Worm (Caenorhabditis elegans): ENCODE measurements around the gene jbts-14.

Gene jbts-14

DNA sequence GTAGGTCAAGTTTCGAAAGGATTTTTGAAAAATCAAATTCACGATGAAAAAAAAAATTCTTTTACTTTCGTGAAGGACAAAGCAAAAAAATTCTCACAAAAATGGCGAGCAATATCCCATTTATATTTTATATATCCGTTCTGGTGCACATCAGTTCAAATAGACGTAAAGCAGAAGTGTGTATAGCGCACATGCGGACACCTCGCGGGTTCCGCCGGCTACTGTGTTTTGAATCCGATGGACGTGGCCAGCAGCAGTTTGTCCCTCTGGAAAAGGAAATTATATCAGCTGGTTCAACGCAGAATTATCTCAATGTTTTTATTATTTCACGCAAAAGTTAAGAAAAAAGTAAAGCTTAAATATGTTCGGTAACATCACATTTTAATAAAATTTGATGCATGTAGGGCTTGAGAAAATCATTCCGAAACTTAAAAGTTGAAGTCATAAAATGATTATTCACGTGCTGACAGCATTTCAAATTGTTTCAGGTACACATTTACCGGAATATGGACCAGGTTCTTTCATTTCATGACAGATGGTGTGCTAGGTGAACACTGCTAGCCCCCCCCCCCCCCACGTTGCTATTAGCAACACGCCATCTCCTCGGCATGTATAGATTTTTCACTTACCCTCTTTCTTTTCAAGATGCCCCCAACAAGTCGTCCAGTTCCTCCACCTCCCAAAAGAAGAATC lies at the start of gene jbts-14:
jbts-14 (plus strand) TSS at position 643 of the 693 bp plus-strand sequence.
- TF ChIP-seq W03F9.2 (tag; optimal IDR thresholded peaks at IDR 0.05) = no peak
- no peak for TF ChIP-seq him-1 (tag; optimal IDR thresholded peaks at IDR 0.05)
- TF ChIP-seq dao-5 (tag; optimal IDR thresholded peaks at IDR 0.05) = no peak

DNA sequence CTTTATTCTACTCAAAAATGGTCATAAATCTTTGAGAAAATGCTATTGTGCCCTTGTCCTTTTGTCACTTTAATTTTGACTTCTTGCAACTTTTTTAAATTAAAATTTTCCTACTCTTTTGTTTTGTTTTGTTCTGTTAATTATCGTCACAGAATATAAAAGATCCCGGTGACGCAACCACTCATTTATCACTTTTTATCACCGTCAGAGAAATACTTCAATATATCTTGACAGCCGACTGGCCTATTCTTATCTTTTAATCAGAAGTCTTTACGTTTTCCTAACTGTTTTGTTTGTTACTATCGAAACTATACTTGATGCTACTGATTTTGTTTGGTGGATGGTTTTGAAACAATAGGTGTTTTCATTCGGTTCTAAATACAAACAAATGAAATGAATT lies 48.1 kb upstream of the jbts-14 start:
- TF ChIP-seq him-1 (tag; optimal IDR thresholded peaks at IDR 0.05) (no peak), W03F9.2 (tag; optimal IDR thresholded peaks at IDR 0.05) (no peak), dao-5 (tag; optimal IDR thresholded peaks at IDR 0.05) (no peak)

DNA sequence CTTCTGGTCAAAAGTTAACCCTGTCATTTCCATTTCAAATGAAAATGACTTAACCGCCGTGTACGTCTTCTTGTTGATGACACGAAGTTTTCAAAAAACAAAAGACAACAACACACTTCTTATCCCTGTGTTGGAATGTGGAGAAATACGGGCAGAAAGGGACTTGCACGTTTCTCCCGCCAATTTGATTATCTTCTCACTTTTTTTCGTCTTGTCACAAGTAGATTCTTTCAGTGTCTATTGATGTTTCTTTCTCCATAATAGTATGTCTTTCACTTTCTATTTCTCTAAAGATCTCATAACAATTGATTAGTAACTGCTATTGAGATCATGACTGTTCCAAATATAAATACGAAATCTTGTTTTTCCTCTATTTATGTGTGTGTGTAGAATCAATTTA lies 44.6 kb upstream of the jbts-14 start:
- TF ChIP-seq him-1 (tag; optimal IDR thresholded peaks at IDR 0.05) (no peak), W03F9.2 (tag; optimal IDR thresholded peaks at IDR 0.05) (no peak), dao-5 (tag; optimal IDR thresholded peaks at IDR 0.05) (no peak)

ce11 chrX:8660319-8660718 lies 43.8 kb upstream of the jbts-14 start, which contains the start of gene rig-1:
TSS of gene rig-1 (plus strand) at chrX:8660619.
- TF ChIP-seq W03F9.2 (tag; optimal IDR thresholded peaks at IDR 0.05) = no peak
- no peak for TF ChIP-seq him-1 (tag; optimal IDR thresholded peaks at IDR 0.05)
- no peak for TF ChIP-seq dao-5 (tag; optimal IDR thresholded peaks at IDR 0.05)

- no peak for TF ChIP-seq dao-5 (tag; optimal IDR thresholded peaks at IDR 0.05)
- no peak for TF ChIP-seq him-1 (tag; optimal IDR thresholded peaks at IDR 0.05)
- TF ChIP-seq W03F9.2 (tag; optimal IDR thresholded peaks at IDR 0.05) = no peak
These were observed 43.2 kb upstream of the jbts-14 start for ce11 chrX:8660909-8661308.

DNA sequence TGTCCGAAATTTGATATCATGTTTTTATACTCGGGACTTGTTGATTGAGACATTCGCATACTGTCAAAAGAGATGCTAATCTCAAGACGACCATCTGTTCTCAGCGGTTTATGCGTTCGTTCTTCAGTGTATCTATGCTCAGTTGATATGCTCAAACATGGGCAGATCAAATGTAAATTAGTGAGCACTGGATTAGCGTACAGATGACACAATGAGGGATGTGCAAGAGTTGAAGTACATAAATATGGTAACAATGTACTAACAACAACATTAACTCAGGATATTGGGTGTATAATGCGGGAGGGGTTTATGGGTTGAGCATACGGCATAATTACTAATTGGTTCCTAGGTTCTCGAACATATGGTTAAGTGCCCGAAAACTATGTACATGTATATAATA lies 41.7 kb upstream of the jbts-14 start:
- TF ChIP-seq W03F9.2 (tag; optimal IDR thresholded peaks at IDR 0.05) (no peak), dao-5 (tag; optimal IDR thresholded peaks at IDR 0.05) (no peak), him-1 (tag; optimal IDR thresholded peaks at IDR 0.05) (no peak)

DNA sequence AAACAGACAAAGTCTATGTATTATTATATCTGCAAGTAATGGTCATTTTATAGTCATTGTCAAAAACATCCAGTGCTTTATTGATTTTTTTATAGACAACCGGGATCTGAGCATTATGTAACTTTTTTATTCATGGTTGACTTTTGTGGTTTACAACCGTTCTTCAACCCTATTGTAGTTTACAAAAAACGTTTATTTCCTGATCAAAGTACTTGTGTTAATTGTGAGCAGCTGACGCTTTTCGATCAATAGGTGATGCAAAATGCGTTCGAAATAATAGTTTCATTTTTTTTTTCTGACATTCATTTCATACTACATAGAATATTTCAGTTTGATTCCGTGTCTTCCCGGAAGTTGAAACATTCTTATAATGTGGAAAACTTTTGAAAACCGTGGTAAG lies 31.3 kb upstream of the jbts-14 start, which contains the start of the genes K09E2.2 and K09E2.3:
K09E2.2 (plus strand) TSS at position 301 of the 400 bp plus-strand sequence.
K09E2.3 (plus strand) TSS at position 325 of the 400 bp plus-strand sequence.
- TF ChIP-seq W03F9.2 (tag; optimal IDR thresholded peaks at IDR 0.05) = no peak
- TF ChIP-seq dao-5 (tag; optimal IDR thresholded peaks at IDR 0.05) = no peak
- TF ChIP-seq him-1 (tag; optimal IDR thresholded peaks at IDR 0.05) = no peak

DNA sequence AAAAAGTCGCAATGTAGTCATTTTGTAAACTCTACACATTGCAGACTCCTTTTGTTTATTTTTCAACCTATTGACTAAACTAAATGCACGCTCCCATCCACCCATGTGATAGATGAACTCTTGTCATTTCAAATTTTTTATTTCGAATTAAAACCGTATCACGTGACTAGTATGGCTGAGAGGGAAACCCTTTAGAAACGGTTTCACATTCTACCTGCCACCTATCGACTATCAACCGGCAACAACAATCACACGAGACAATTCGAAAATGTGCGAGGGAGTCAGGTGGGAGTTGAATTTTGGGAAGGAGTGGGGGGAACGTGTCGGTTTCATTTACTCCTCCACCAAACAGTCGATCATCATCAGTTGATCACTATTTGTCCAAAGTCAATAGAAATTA lies 29.6 kb upstream of the jbts-14 start:
- TF ChIP-seq dao-5 (tag; optimal IDR thresholded peaks at IDR 0.05) (no peak), W03F9.2 (tag; optimal IDR thresholded peaks at IDR 0.05) (peak; percentile 22), him-1 (tag; optimal IDR thresholded peaks at IDR 0.05) (no peak)

ce11 chrX:8675151-8675550 lies 29.0 kb upstream of the jbts-14 start:
- TF ChIP-seq dao-5 (tag; optimal IDR thresholded peaks at IDR 0.05) (no peak), W03F9.2 (tag; optimal IDR thresholded peaks at IDR 0.05) (no peak), him-1 (tag; optimal IDR thresholded peaks at IDR 0.05) (no peak)

ce11 chrX:8676088-8676779 lies 27.9 kb upstream of the jbts-14 start:
- TF ChIP-seq W03F9.2 (tag; optimal IDR thresholded peaks at IDR 0.05) = no peak
- TF ChIP-seq him-1 (tag; optimal IDR thresholded peaks at IDR 0.05) = no peak

DNA sequence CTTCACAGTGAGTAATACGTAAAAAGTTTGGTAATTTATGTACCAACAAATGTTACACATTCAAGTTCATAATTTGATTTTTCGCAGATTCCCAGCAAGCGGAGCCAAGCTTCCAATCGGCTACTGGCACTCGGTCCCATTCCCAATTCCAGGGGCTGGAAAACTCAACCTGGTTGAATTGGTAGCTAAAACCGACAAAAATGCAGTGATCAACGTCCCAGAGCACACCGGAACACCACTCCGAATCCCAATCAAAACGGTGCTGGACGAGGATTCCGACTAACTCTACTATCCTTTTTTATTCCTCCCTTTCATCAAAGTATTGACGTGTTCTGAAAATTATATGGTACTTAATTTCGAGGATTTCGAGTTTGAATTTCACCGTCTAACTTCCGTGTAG lies 26.8 kb upstream of the jbts-14 start:
- no peak for TF ChIP-seq him-1 (tag; optimal IDR thresholded peaks at IDR 0.05)
- no peak for TF ChIP-seq dao-5 (tag; optimal IDR thresholded peaks at IDR 0.05)
- TF ChIP-seq W03F9.2 (tag; optimal IDR thresholded peaks at IDR 0.05) = no peak

DNA sequence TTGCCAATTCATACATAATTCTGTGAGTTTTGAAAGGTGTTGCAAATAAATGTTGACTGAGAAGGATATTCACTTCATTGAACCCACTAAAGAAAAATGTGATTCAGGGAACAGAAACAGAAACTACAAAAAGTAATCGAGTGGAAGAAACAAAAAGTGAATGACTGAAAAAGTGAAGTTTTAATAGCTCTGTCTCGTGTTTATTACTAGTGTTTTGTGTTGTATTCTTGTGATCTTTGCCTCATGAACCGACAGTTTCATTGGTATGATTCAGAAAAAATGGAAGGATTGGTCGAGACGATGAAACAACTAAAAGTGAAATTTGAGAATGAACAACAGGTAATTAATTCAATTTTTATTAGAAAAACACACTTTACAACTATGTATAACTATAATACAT lies 26.2 kb upstream of the jbts-14 start:
- TF ChIP-seq W03F9.2 (tag; optimal IDR thresholded peaks at IDR 0.05) (no peak), him-1 (tag; optimal IDR thresholded peaks at IDR 0.05) (no peak), dao-5 (tag; optimal IDR thresholded peaks at IDR 0.05) (no peak)

ce11 chrX:8681600-8681999 lies 22.5 kb upstream of the jbts-14 start, which contains the start of gene K09E2.1:
TSS of gene K09E2.1 (plus strand) at chrX:8681900.
- no peak for TF ChIP-seq W03F9.2 (tag; optimal IDR thresholded peaks at IDR 0.05)
- no peak for TF ChIP-seq dao-5 (tag; optimal IDR thresholded peaks at IDR 0.05)
- TF ChIP-seq him-1 (tag; optimal IDR thresholded peaks at IDR 0.05) = no peak

DNA sequence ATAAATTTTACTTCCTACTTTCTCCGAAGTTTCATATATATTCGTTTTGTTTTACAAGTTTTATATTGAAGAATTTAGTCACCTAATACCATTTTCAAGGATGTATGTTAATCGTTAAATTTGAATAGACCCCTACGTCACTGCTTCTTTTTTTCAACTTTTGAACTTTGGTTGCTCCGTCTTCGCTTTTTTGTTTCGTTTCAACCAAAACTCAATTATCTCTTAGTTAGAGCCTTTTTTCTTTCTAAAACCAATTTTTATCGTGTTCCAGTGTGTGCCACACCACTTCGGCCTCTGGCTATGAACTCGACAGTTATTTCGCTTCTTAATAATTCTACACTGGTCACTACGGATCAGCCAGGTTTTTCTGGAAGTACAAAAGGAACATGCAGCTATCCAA lies 6.6 kb upstream of the jbts-14 start, which contains the start of gene frpr-8:
frpr-8 (plus strand) TSS at position 301 of the 400 bp plus-strand sequence.
- TF ChIP-seq dao-5 (tag; optimal IDR thresholded peaks at IDR 0.05) = no peak
- TF ChIP-seq W03F9.2 (tag; optimal IDR thresholded peaks at IDR 0.05) = no peak
- TF ChIP-seq him-1 (tag; optimal IDR thresholded peaks at IDR 0.05) = no peak
